Worm (Caenorhabditis elegans) whole organism, L3 larva: Measurements from ENCODE around the gene R09F10.1.
"Not testable (repeated sequence)": the region's sequence is repeated elsewhere in the genome, so short reads cannot be mapped to it uniquely, and the experiment has no call there.

Experiments used
- R02D3.7 ChIP-seq: fragments of 150-350 bp; optimal IDR thresholded peaks from 2 replicates; lab custom pipeline; 2014; ENCODE audit warnings: missing biosample characterization, missing genetic modification characterization
- ZK546.5 ChIP-seq: sonication (generic microtip); optimal IDR thresholded peaks from 2 replicates; lab custom pipeline; 2017; ENCODE audit warnings: missing biosample characterization, missing genetic modification characterization
- aly-2 ChIP-seq: fragments of 150-350 bp; optimal IDR thresholded peaks from 2 replicates; lab custom pipeline; 2014; ENCODE audit warnings: missing biosample characterization, missing genetic modification characterization
- ceh-16 ChIP-seq: sonication (generic microtip); optimal IDR thresholded peaks from 2 replicates; lab custom pipeline; 2017; ENCODE audit warnings: missing biosample characterization, missing genetic modification characterization
- ceh-9 ChIP-seq: sonication (generic microtip); optimal IDR thresholded peaks from 2 replicates; lab custom pipeline; 2018; ENCODE audit warnings: missing biosample characterization, missing genetic modification characterization
- egl-5 ChIP-seq: fragments of 150-350 bp; optimal IDR thresholded peaks from 2 replicates; lab custom pipeline; 2017; ENCODE audit warnings: missing biosample characterization, missing genetic modification reagents, missing genetic modification characterization, inconsistent platforms
- elt-1 ChIP-seq: fragments of 150-350 bp; optimal IDR thresholded peaks from 2 replicates; lab custom pipeline; 2014; ENCODE audit warnings: missing biosample characterization, missing genetic modification characterization
- elt-2 ChIP-seq: sonication (generic microtip); optimal IDR thresholded peaks from 2 replicates; lab custom pipeline; 2016; ENCODE audit warnings: missing genetic modification reagents, mild to moderate bottlenecking, missing genetic modification characterization, missing compliant biosample characterization
- elt-3 ChIP-seq, 3 experiments: fragments of 150-350 bp in 1 of 3; sonication (generic microtip) in 2 of 3; optimal IDR thresholded peaks; 2 replicates in 2 of 3; 4 replicates in 1 of 3; lab custom pipeline; 2014 to 2017; ENCODE audit warnings: missing biosample characterization in 3 of 3, missing genetic modification characterization in 3 of 3
- eor-1 ChIP-seq, 2 experiments: fragments of 150-350 bp; optimal IDR thresholded peaks; 2 replicates each; lab custom pipeline; 2014 to 2018; ENCODE audit warnings: missing biosample characterization in 2 of 2, missing genetic modification characterization in 2 of 2
- fkh-2 ChIP-seq: fragments of 150-350 bp; optimal IDR thresholded peaks from 2 replicates; lab custom pipeline; 2014; ENCODE audit warnings: missing biosample characterization, missing genetic modification reagents, missing genetic modification characterization
- fos-1 ChIP-seq: fragments of 150-350 bp; optimal IDR thresholded peaks from 2 replicates; lab custom pipeline; 2014; ENCODE audit warnings: missing biosample characterization, missing genetic modification characterization
- hmg-11 ChIP-seq: sonication (generic microtip); optimal IDR thresholded peaks from 2 replicates; lab custom pipeline; 2016; ENCODE audit warnings: missing genetic modification characterization, missing compliant biosample characterization
- lin-15B ChIP-seq: fragments of 150-350 bp; optimal IDR thresholded peaks from 2 replicates; lab custom pipeline; 2014; ENCODE audit warnings: missing biosample characterization, missing genetic modification characterization
- mml-1 ChIP-seq: fragments of 150-350 bp; sonication (generic microtip); optimal IDR thresholded peaks from 3 replicates; lab custom pipeline; 2014; ENCODE audit warnings: missing biosample characterization, missing genetic modification characterization
- nhr-11 ChIP-seq: fragments of 150-350 bp; optimal IDR thresholded peaks from 2 replicates; lab custom pipeline; 2014; ENCODE audit warnings: missing biosample characterization, missing genetic modification characterization
- nhr-12 ChIP-seq: fragments of 150-350 bp; optimal IDR thresholded peaks from 2 replicates; lab custom pipeline; 2014; ENCODE audit warnings: missing biosample characterization, missing genetic modification characterization
- nhr-23 ChIP-seq: fragments of 150-350 bp; optimal IDR thresholded peaks from 2 replicates; lab custom pipeline; 2014; ENCODE audit warnings: missing biosample characterization, missing genetic modification reagents, missing genetic modification characterization
- nhr-237 ChIP-seq: fragments of 150-350 bp; optimal IDR thresholded peaks from 2 replicates; lab custom pipeline; 2014; ENCODE audit warnings: missing biosample characterization, missing genetic modification characterization
- nhr-28 ChIP-seq: fragments of 150-350 bp; optimal IDR thresholded peaks from 2 replicates; lab custom pipeline; 2014; ENCODE audit warnings: missing biosample characterization, missing genetic modification characterization
- nhr-43 ChIP-seq: sonication (generic microtip); optimal IDR thresholded peaks from 2 replicates; lab custom pipeline; 2016; ENCODE audit warnings: mild to moderate bottlenecking, missing genetic modification characterization, missing compliant biosample characterization; ENCODE audit not compliant: poor library complexity, severe bottlenecking
- nhr-67 ChIP-seq: fragments of 150-350 bp; optimal IDR thresholded peaks from 2 replicates; lab custom pipeline; 2014; ENCODE audit warnings: missing biosample characterization, missing genetic modification characterization
- nhr-76 ChIP-seq: fragments of 150-350 bp; sonication (generic microtip); optimal IDR thresholded peaks from 5 replicates; lab custom pipeline; 2014; ENCODE audit warnings: missing biosample characterization, missing genetic modification characterization
- sea-2 ChIP-seq: fragments of 150-350 bp; sonication (generic microtip); optimal IDR thresholded peaks from 4 replicates; lab custom pipeline; 2014; ENCODE audit warnings: missing biosample characterization, missing genetic modification reagents, missing genetic modification characterization
- skn-1 ChIP-seq: fragments of 150-350 bp; optimal IDR thresholded peaks from 2 replicates; lab custom pipeline; 2014; ENCODE audit warnings: missing biosample characterization, missing genetic modification characterization
- unc-39 ChIP-seq: sonication (generic microtip); optimal IDR thresholded peaks from 4 replicates; lab custom pipeline; 2017; ENCODE audit warnings: missing biosample characterization, missing genetic modification characterization
- unc-62 ChIP-seq: fragments of 150-350 bp; sonication (generic microtip); optimal IDR thresholded peaks from 4 replicates; lab custom pipeline; 2014; ENCODE audit warnings: missing biosample characterization, missing genetic modification reagents, missing genetic modification characterization
- zag-1 ChIP-seq: fragments of 150-350 bp; optimal IDR thresholded peaks from 2 replicates; lab custom pipeline; 2014; ENCODE audit warnings: missing biosample characterization, missing genetic modification characterization
- ztf-11 ChIP-seq: fragments of 150-350 bp; optimal IDR thresholded peaks from 2 replicates; lab custom pipeline; 2014; ENCODE audit warnings: missing biosample characterization, missing genetic modification characterization
- ztf-4 ChIP-seq: fragments of 150-350 bp; optimal IDR thresholded peaks from 2 replicates; lab custom pipeline; 2014; ENCODE audit warnings: missing biosample characterization, missing genetic modification characterization

R09F10.1 gene

DNA sequence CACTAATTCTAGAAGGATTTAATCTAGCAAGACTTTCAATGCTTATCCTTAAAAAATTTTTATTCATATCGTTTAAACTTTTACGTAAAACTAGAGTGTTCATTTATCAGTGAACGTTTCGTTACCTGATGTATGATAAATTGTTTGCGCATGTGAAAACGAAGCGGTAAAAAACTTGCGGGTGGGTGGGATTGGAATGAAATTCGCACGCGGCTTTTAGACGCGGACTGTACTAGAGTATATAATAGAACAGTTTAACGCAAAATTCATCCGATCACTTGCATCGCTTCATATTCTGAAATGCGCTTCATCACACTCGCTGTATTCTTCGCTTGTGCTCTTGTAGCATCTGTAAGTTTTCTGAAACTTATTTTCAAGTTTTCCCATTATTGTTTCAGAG, 1.6 kb upstream of the R09F10.1 start, which contains the start of gene abu-9:
Gene abu-9, plus strand, starts transcription at position 301 of the 400 bp plus-strand sequence.
- TF ChIP-seq nhr-23 (tag; lab: Kevin White, UChicago); nhr-43 (tag; lab: Kevin White, UChicago); ceh-9: not testable (repeated sequence)

ce11 chrX:8326394-8326793, 3.0 kb downstream of the R09F10.1 start, which contains the start of gene R09F10.8:
Gene R09F10.8, minus strand, starts transcription at chrX:8326451.
- TF ChIP-seq nhr-23 (tag; lab: Kevin White, UChicago) = no peak
- no peak for TF ChIP-seq elt-3 (tag; optimal IDR thresholded peaks at IDR 0.05; lab: Kevin White, UChicago)
- TF ChIP-seq sea-2 = no peak
- no peak for TF ChIP-seq eor-1 (tag; optimal IDR thresholded peaks at IDR 0.05; lab: Kevin White, UChicago)
- no peak for TF ChIP-seq nhr-237 (tag; lab: Kevin White, UChicago)
- TF ChIP-seq, all 47 proteins: peak for 0

- no peak for TF ChIP-seq nhr-76
- TF ChIP-seq ceh-16 (tag; lab: Kevin White, UChicago) = no peak
- TF ChIP-seq lin-15B (tag; lab: Kevin White, UChicago) = no peak
These were observed 4.4 kb downstream of the R09F10.1 start, which contains the start of gene F55E10.4 for ce11 chrX:8327800-8328199. Gene F55E10.4, minus strand, starts transcription at chrX:8327900.

DNA sequence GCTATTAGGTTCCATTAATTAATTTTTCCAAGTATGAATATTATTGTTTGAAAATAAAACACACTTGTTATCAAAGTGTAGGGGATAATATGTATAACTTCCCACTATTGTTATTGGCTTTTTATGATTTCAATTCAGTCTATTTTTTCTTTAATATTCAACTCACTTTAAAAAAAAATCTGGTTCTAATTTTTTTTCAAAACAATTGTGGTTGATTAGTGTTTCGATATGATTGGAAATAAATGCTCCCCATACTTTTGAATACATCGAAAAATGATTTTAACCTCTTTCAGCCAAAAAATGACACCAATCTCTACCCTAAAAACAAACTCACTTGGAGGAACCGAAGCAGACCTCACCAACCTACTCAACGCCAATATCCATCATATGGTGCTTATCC, 17.0 kb downstream of the R09F10.1 start, which contains the start of gene F55E10.2:
Gene F55E10.2, plus strand, starts transcription at position 301 of the 400 bp plus-strand sequence.
- TF ChIP-seq skn-1 (tag; lab: Kevin White, UChicago) (no peak), nhr-43 (tag; lab: Kevin White, UChicago) (no peak), unc-39 (no peak), lin-15B (tag; lab: Kevin White, UChicago) (no peak), zag-1 (no peak), fkh-2 (tag; lab: Kevin White, UChicago) (no peak), egl-5 (no peak), R02D3.7 (no peak), ceh-9 (no peak)

ce11 chrX:8341675-8342074, 18.3 kb downstream of the R09F10.1 start, which contains the start of gene F55E10.1:
Gene F55E10.1, plus strand, starts transcription at chrX:8341975.
- TF ChIP-seq fkh-2 (tag; lab: Kevin White, UChicago) (no peak), lin-15B (tag; lab: Kevin White, UChicago) (no peak), ZK546.5 (tag; lab: Kevin White, UChicago) (no peak), nhr-43 (tag; lab: Kevin White, UChicago) (no peak), unc-62 (GFP tag; lab: Kevin White, UChicago) (no peak), aly-2 (no peak), ztf-4 (tag; lab: Kevin White, UChicago) (no peak), skn-1 (tag; lab: Kevin White, UChicago) (no peak), nhr-76 (no peak), elt-1 (no peak), nhr-12 (no peak), mml-1 (tag; lab: Kevin White, UChicago) (no peak), nhr-11 (tag; lab: Kevin White, UChicago) (no peak), nhr-67 (tag; lab: Kevin White, UChicago) (no peak), hmg-11 (tag; lab: Kevin White, UChicago) (no peak)

DNA sequence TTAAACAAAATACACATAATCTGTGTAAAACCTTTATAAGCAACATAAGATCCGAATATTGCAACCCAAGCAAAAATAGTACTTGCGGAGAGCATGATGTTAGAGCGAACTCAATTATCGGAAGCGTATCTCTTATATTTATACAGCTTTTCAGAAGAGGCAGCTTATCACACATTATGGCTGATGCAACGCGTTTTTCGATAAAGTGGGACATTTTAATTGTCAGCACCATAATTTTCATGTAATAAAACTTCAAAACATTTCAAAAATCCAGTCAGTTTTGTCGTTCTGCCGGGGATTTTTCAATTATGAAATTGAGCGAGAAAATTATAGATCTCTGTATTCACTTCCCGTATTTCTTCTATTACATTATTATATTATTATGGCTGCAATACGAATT, 22.9 kb downstream of the R09F10.1 start, which contains the start of gene drd-5:
Gene drd-5, minus strand, starts transcription at position 101 of the 400 bp plus-strand sequence.
- TF ChIP-seq elt-2 (tag; lab: Kevin White, UChicago) (peak; percentile 59), ZK546.5 (tag; lab: Kevin White, UChicago) (no peak)

ce11 chrX:8350984-8351383, 27.6 kb downstream of the R09F10.1 start, which contains the start of gene npr-28:
Gene npr-28, minus strand, starts transcription at chrX:8351084.
- TF ChIP-seq ceh-16 (tag; lab: Kevin White, UChicago) (no peak), mml-1 (tag; lab: Kevin White, UChicago) (no peak), fos-1 (tag; lab: Kevin White, UChicago) (no peak), ztf-11 (tag; lab: Kevin White, UChicago) (no peak), nhr-28 (tag; lab: Kevin White, UChicago) (no peak), sea-2 (no peak), unc-62 (GFP tag; lab: Kevin White, UChicago) (no peak)
- TF ChIP-seq, all 47 proteins: peak for 0
